Worm (Caenorhabditis elegans): Measurements from ENCODE around the gene hdl-1.

The hdl-1 gene

ce11 chrIV:11961485-11962255, 12.1 kb upstream of the hdl-1 start, which contains the start of gene ZK829.7 (continued):
- TF ChIP-seq ceh-28 (tag; optimal IDR thresholded peaks at IDR 0.05) (peak; percentile 56), nfya-1 (tag; optimal IDR thresholded peaks at IDR 0.05; ENCODE audit: insufficient read depth) (peak; percentile 39), hmg-11 (tag; optimal IDR thresholded peaks at IDR 0.05) (peak; percentile 60), ama-1 (optimal IDR thresholded peaks at IDR 0.05) (no peak), lin-39 (tag; optimal IDR thresholded peaks at IDR 0.05) (no peak), unc-39 (tag; optimal IDR thresholded peaks at IDR 0.05) (no peak), lsy-12 (tag; optimal IDR thresholded peaks at IDR 0.05) (peak; percentile 59), egl-5 (tag; optimal IDR thresholded peaks at IDR 0.05) (no peak)

ce11 chrIV:11959573-11959972, 10.0 kb upstream of the hdl-1 start, which contains the start of gene tgt-1:
TSS of gene tgt-1 (minus strand) at chrIV:11959804.
- TF ChIP-seq nhr-11 (tag; optimal IDR thresholded peaks at IDR 0.05) = no peak
- TF ChIP-seq nhr-28 (tag; optimal IDR thresholded peaks at IDR 0.05) = no peak
- no peak for TF ChIP-seq nhr-237 (tag; optimal IDR thresholded peaks at IDR 0.05)
- TF ChIP-seq nhr-67 (tag; optimal IDR thresholded peaks at IDR 0.05) = no peak
- no peak for TF ChIP-seq nhr-25 (tag; optimal IDR thresholded peaks at IDR 0.05)
- no peak for TF ChIP-seq skn-1 (tag; optimal IDR thresholded peaks at IDR 0.05)
- no peak for TF ChIP-seq mml-1 (tag; optimal IDR thresholded peaks at IDR 0.05)
- no peak for TF ChIP-seq fkh-10 (GFP tag; optimal IDR thresholded peaks at IDR 0.05)
- no peak for TF ChIP-seq fos-1 (tag; optimal IDR thresholded peaks at IDR 0.05)
- TF ChIP-seq nhr-12 (tag; optimal IDR thresholded peaks at IDR 0.05) = no peak
- TF ChIP-seq lin-15B (tag; optimal IDR thresholded peaks at IDR 0.05) = no peak
- TF ChIP-seq nhr-23 (tag; optimal IDR thresholded peaks at IDR 0.05) = no peak
- no peak for TF ChIP-seq ceh-82 (tag; optimal IDR thresholded peaks at IDR 0.05)

ce11 chrIV:11957074-11957473, 7.5 kb upstream of the hdl-1 start:
- no peak for TF ChIP-seq nhr-11 (tag; optimal IDR thresholded peaks at IDR 0.05)
- TF ChIP-seq nfya-1 (tag; optimal IDR thresholded peaks at IDR 0.05; ENCODE audit: insufficient read depth) = peak; percentile 15
- peak; percentile 79 for TF ChIP-seq pha-4 (tag; optimal IDR thresholded peaks at IDR 0.05)
- no peak for TF ChIP-seq ZK546.5 (tag; optimal IDR thresholded peaks at IDR 0.05)
- peak; percentile 19 for TF ChIP-seq lin-39 (tag; optimal IDR thresholded peaks at IDR 0.05)

ce11 chrIV:11956387-11956786, 6.8 kb upstream of the hdl-1 start:
- TF ChIP-seq elt-1 (tag; optimal IDR thresholded peaks at IDR 0.05) (peak; percentile 60), fos-1 (tag; optimal IDR thresholded peaks at IDR 0.05) (peak; percentile 3), sea-2 (GFP tag; optimal IDR thresholded peaks at IDR 0.05) (no peak), egl-5 (tag; optimal IDR thresholded peaks at IDR 0.05) (no peak), jun-1 (tag; optimal IDR thresholded peaks at IDR 0.05) (peak; percentile 88), nhr-237 (tag; optimal IDR thresholded peaks at IDR 0.05) (no peak), pqm-1 (tag; optimal IDR thresholded peaks at IDR 0.05) (peak; percentile 62), nhr-23 (tag; optimal IDR thresholded peaks at IDR 0.05) (peak; percentile 93), lin-15B (tag; optimal IDR thresholded peaks at IDR 0.05) (peak; percentile 37), ceh-16 (tag; optimal IDR thresholded peaks at IDR 0.05) (no peak), snpc-4 (tag; optimal IDR thresholded peaks at IDR 0.05) (peak; percentile 39), eor-1 (tag; optimal IDR thresholded peaks at IDR 0.05) (no peak), nfya-1 (tag; optimal IDR thresholded peaks at IDR 0.05; ENCODE audit: insufficient read depth) (peak; percentile 78), ztf-11 (tag; optimal IDR thresholded peaks at IDR 0.05) (no peak), unc-39 (tag; optimal IDR thresholded peaks at IDR 0.05) (no peak), ztf-4 (tag; optimal IDR thresholded peaks at IDR 0.05) (no peak), fkh-10 (GFP tag; optimal IDR thresholded peaks at IDR 0.05) (no peak), ama-1 (optimal IDR thresholded peaks at IDR 0.05) (no peak), elt-3 (tag; optimal IDR thresholded peaks at IDR 0.05) (peak in 2 of 3 experiments; percentile 73 to 93), mdl-1 (tag; optimal IDR thresholded peaks at IDR 0.05) (peak; percentile 99), unc-62 (GFP tag; optimal IDR thresholded peaks at IDR 0.05) (peak; percentile 81), lsy-12 (tag; optimal IDR thresholded peaks at IDR 0.05) (peak; percentile 81), nhr-77 (tag; optimal IDR thresholded peaks at IDR 0.05) (no peak), zag-1 (tag; optimal IDR thresholded peaks at IDR 0.05) (no peak), pha-4 (tag; optimal IDR thresholded peaks at IDR 0.05) (peak; percentile 91), aly-2 (tag; optimal IDR thresholded peaks at IDR 0.05) (no peak), nhr-76 (tag; optimal IDR thresholded peaks at IDR 0.05) (no peak), skn-1 (tag; optimal IDR thresholded peaks at IDR 0.05) (no peak), nhr-12 (tag; optimal IDR thresholded peaks at IDR 0.05) (no peak), mml-1 (tag; optimal IDR thresholded peaks at IDR 0.05) (peak; percentile 40), nhr-28 (tag; optimal IDR thresholded peaks at IDR 0.05) (peak; percentile 57), ceh-28 (tag; optimal IDR thresholded peaks at IDR 0.05) (peak; percentile 49), egl-27 (tag; optimal IDR thresholded peaks at IDR 0.05) (peak; percentile 68), elt-2 (tag; optimal IDR thresholded peaks at IDR 0.05) (peak; percentile 89), lin-39 (tag; optimal IDR thresholded peaks at IDR 0.05) (no peak), R02D3.7 (tag; optimal IDR thresholded peaks at IDR 0.05) (peak; percentile 27), hmg-11 (tag; optimal IDR thresholded peaks at IDR 0.05) (no peak), ceh-82 (tag; optimal IDR thresholded peaks at IDR 0.05) (no peak), ZK546.5 (tag; optimal IDR thresholded peaks at IDR 0.05) (no peak), ceh-9 (tag; optimal IDR thresholded peaks at IDR 0.05) (no peak), nhr-67 (tag; optimal IDR thresholded peaks at IDR 0.05) (no peak)

Data from whole organism, L3 larva.